Worm (Caenorhabditis elegans) whole organism, L2 larva: ENCODE data around the gene eif-3.B.

Source experiments
- C34F6.9 ChIP-seq: fragments of 150-350 bp; optimal IDR thresholded peaks from 2 replicates; lab custom pipeline; 2014; ENCODE audit warnings: missing biosample characterization, missing genetic modification characterization
- F13H6.1 ChIP-seq: sonication (generic microtip); optimal IDR thresholded peaks from 2 replicates; lab custom pipeline; 2016; ENCODE audit warnings: missing genetic modification characterization, missing compliant biosample characterization
- R02D3.7 ChIP-seq: fragments of 150-350 bp; optimal IDR thresholded peaks from 2 replicates; lab custom pipeline; 2014; ENCODE audit warnings: missing biosample characterization, missing genetic modification characterization
- Y55F3AM.14 ChIP-seq: fragments of 200-800 bp; sonication (Bioruptor generic); optimal IDR thresholded peaks from 2 replicates; lab custom pipeline; 2018; ENCODE audit warnings: mild to moderate bottlenecking, missing genetic modification characterization, missing compliant biosample characterization
- ZK546.5 ChIP-seq: sonication (generic microtip); optimal IDR thresholded peaks from 2 replicates; lab custom pipeline; 2017; ENCODE audit warnings: missing biosample characterization, missing genetic modification characterization
- alr-1 ChIP-seq: fragments of 150-350 bp; optimal IDR thresholded peaks from 2 replicates; lab custom pipeline; 2014; ENCODE audit warnings: missing biosample characterization, missing genetic modification characterization
- aly-2 ChIP-seq: fragments of 150-350 bp; optimal IDR thresholded peaks from 2 replicates; lab custom pipeline; 2014; ENCODE audit warnings: missing biosample characterization, missing genetic modification characterization
- ama-1 ChIP-seq: fragments of 150-350 bp; optimal IDR thresholded peaks from 2 replicates; lab custom pipeline; 2018; ENCODE audit warnings: inconsistent platforms
- ceh-16 ChIP-seq: fragments of 150-350 bp; optimal IDR thresholded peaks from 2 replicates; lab custom pipeline; 2014; ENCODE audit warnings: missing biosample characterization, missing genetic modification characterization
- ceh-82 ChIP-seq: fragments of 150-350 bp; optimal IDR thresholded peaks from 2 replicates; lab custom pipeline; 2014; ENCODE audit warnings: missing biosample characterization, missing genetic modification characterization
- crh-2 ChIP-seq: sonication (generic microtip); optimal IDR thresholded peaks from 2 replicates; lab custom pipeline; 2017; ENCODE audit warnings: missing biosample characterization, missing genetic modification characterization
- dmd-4 ChIP-seq: sonication (generic microtip); optimal IDR thresholded peaks from 2 replicates; lab custom pipeline; 2017; ENCODE audit warnings: missing biosample characterization, missing genetic modification characterization
- egl-27 ChIP-seq: sonication (generic microtip); optimal IDR thresholded peaks from 3 replicates; lab custom pipeline; 2017; ENCODE audit warnings: missing biosample characterization, missing genetic modification reagents, missing genetic modification characterization
- elt-3 ChIP-seq: sonication (generic microtip); optimal IDR thresholded peaks from 2 replicates; lab custom pipeline; 2017; ENCODE audit warnings: missing biosample characterization, missing genetic modification characterization
- fos-1 ChIP-seq: fragments of 150-350 bp; optimal IDR thresholded peaks from 2 replicates; lab custom pipeline; 2014; ENCODE audit warnings: missing biosample characterization, missing genetic modification characterization
- gmeb-1 ChIP-seq: fragments of 150-350 bp; optimal IDR thresholded peaks from 2 replicates; lab custom pipeline; 2014; ENCODE audit warnings: missing biosample characterization, missing genetic modification characterization
- lin-11 ChIP-seq: fragments of 150-350 bp; sonication (generic microtip); optimal IDR thresholded peaks from 2 replicates; lab custom pipeline; 2014; ENCODE audit warnings: missing biosample characterization, missing genetic modification characterization, inconsistent platforms, mixed read lengths
- lin-13 ChIP-seq: fragments of 150-350 bp; optimal IDR thresholded peaks from 2 replicates; lab custom pipeline; 2014; ENCODE audit warnings: missing biosample characterization, missing genetic modification reagents, missing genetic modification characterization
- lin-39 ChIP-seq: fragments of 150-350 bp; optimal IDR thresholded peaks from 2 replicates; lab custom pipeline; 2014; ENCODE audit warnings: missing biosample characterization, missing genetic modification reagents, missing genetic modification characterization
- mab-5 ChIP-seq: fragments of 150-350 bp; optimal IDR thresholded peaks from 2 replicates; lab custom pipeline; 2014; ENCODE audit warnings: missing biosample characterization, missing genetic modification characterization
- mbf-1 ChIP-seq: sonication (generic microtip); optimal IDR thresholded peaks from 2 replicates; lab custom pipeline; 2017; ENCODE audit warnings: missing biosample characterization, missing genetic modification characterization
- mdl-1 ChIP-seq, 2 experiments: fragments of 150-350 bp in 1 of 2; sonication (generic microtip) in 1 of 2; optimal IDR thresholded peaks; 2 replicates each; lab custom pipeline; 2017; ENCODE audit warnings: missing biosample characterization in 2 of 2, missing genetic modification characterization in 2 of 2
- nhr-10 ChIP-seq: sonication (generic microtip); optimal IDR thresholded peaks from 2 replicates; lab custom pipeline; 2017; ENCODE audit warnings: missing biosample characterization, missing genetic modification characterization
- nhr-12 ChIP-seq: fragments of 150-350 bp; optimal IDR thresholded peaks from 2 replicates; lab custom pipeline; 2014; ENCODE audit warnings: missing biosample characterization, missing genetic modification characterization
- nhr-129 ChIP-seq: fragments of 150-350 bp; optimal IDR thresholded peaks from 2 replicates; lab custom pipeline; 2014; ENCODE audit warnings: missing biosample characterization, missing genetic modification characterization
- nhr-21 ChIP-seq: fragments of 150-350 bp; optimal IDR thresholded peaks from 2 replicates; lab custom pipeline; 2014; ENCODE audit warnings: missing biosample characterization, missing genetic modification characterization
- nhr-237 ChIP-seq: fragments of 150-350 bp; optimal IDR thresholded peaks from 2 replicates; lab custom pipeline; 2014; ENCODE audit warnings: missing biosample characterization, missing genetic modification characterization
- nhr-25 ChIP-seq: fragments of 150-350 bp; sonication (generic microtip); optimal IDR thresholded peaks from 3 replicates; lab custom pipeline; 2014; ENCODE audit warnings: missing biosample characterization, missing genetic modification characterization
- nhr-77 ChIP-seq: fragments of 150-350 bp; optimal IDR thresholded peaks from 2 replicates; lab custom pipeline; 2014; ENCODE audit warnings: missing biosample characterization, missing genetic modification characterization
- peb-1 ChIP-seq: fragments of 150-350 bp; optimal IDR thresholded peaks from 2 replicates; lab custom pipeline; 2014; ENCODE audit warnings: missing biosample characterization, missing genetic modification characterization
- sem-4 ChIP-seq: fragments of 150-350 bp; optimal IDR thresholded peaks from 2 replicates; lab custom pipeline; 2014; ENCODE audit warnings: missing biosample characterization, missing genetic modification reagents, missing genetic modification characterization
- sma-3 ChIP-seq: sonication (generic microtip); optimal IDR thresholded peaks from 2 replicates; lab custom pipeline; 2016; ENCODE audit warnings: missing genetic modification reagents, missing genetic modification characterization, missing compliant biosample characterization
- sma-9 ChIP-seq, 2 experiments: fragments of 150-350 bp in 1 of 2; sonication (generic microtip) in 1 of 2; optimal IDR thresholded peaks; 2 replicates each; lab custom pipeline; 2014 to 2016; ENCODE audit warnings: missing genetic modification characterization in 2 of 2, mild to moderate bottlenecking in 1 of 2, missing biosample characterization in 1 of 2, missing compliant biosample characterization in 1 of 2, missing genetic modification reagents in 1 of 2, moderate library complexity in 1 of 2
- snpc-4 ChIP-seq: fragments of 150-350 bp; optimal IDR thresholded peaks from 2 replicates; lab custom pipeline; 2014; ENCODE audit warnings: missing biosample characterization, missing genetic modification characterization
- unc-39 ChIP-seq: fragments of 150-350 bp; optimal IDR thresholded peaks from 2 replicates; lab custom pipeline; 2014; ENCODE audit warnings: missing biosample characterization, missing genetic modification characterization
- unc-55 ChIP-seq: fragments of 150-350 bp; sonication (generic microtip); optimal IDR thresholded peaks from 3 replicates; lab custom pipeline; 2014; ENCODE audit warnings: missing biosample characterization, missing genetic modification reagents, missing genetic modification characterization
- unc-62 ChIP-seq: fragments of 150-350 bp; optimal IDR thresholded peaks from 2 replicates; lab custom pipeline; 2014; ENCODE audit warnings: missing biosample characterization, missing genetic modification reagents, missing genetic modification characterization
- zag-1 ChIP-seq: fragments of 150-350 bp; optimal IDR thresholded peaks from 2 replicates; lab custom pipeline; 2014; ENCODE audit warnings: missing biosample characterization, missing genetic modification characterization
- ztf-11 ChIP-seq: sonication (generic microtip); optimal IDR thresholded peaks from 2 replicates; lab custom pipeline; 2017; ENCODE audit warnings: missing biosample characterization, missing genetic modification characterization
- ztf-4 ChIP-seq: fragments of 150-350 bp; optimal IDR thresholded peaks from 2 replicates; lab custom pipeline; 2014; ENCODE audit warnings: missing biosample characterization, missing genetic modification characterization

Gene eif-3.B

DNA sequence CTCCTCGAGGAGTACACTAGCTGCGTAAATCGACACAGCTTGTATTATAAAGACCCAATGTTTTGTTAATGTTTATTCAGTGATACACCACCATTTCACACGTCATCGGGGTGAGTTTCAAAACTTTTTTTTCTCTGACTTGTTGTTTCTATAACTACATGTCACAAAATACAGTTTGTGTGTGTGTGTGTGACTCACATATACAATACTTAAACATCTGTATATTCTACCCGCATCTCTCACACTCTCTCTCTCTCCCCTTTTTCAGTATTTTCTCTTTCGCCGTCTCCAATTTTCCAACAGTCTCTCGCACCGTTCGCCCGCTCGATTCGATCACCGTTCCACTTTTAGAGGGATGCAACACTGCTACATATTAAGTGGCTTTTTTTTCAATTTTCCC is 16.3 kb downstream of the eif-3.B start (continued):
- TF ChIP-seq lin-11 (tag; lab: Kevin White, UChicago) (no peak), C34F6.9 (tag; lab: Kevin White, UChicago) (no peak), ZK546.5 (tag; lab: Kevin White, UChicago) (no peak), egl-27 (tag; lab: Kevin White, UChicago) (no peak), fos-1 (tag; lab: Kevin White, UChicago) (peak; percentile 78), mab-5 (tag; lab: Kevin White, UChicago) (no peak), sem-4 (no peak), nhr-237 (no peak), gmeb-1 (tag; lab: Kevin White, UChicago) (no peak), nhr-12 (tag; lab: Kevin White, UChicago) (no peak), crh-2 (tag; lab: Kevin White, UChicago) (peak; percentile 19), snpc-4 (peak; percentile 43), dmd-4 (tag; lab: Kevin White, UChicago) (no peak)
- TF ChIP-seq, all 48 proteins: peak for 6

- TF ChIP-seq ama-1 (lab: Kevin White, UChicago) (no peak), peb-1 (no peak), sma-3 (GFP tag; lab: Kevin White, UChicago) (no peak), nhr-25 (tag; lab: Kevin White, UChicago) (no peak), nhr-10 (tag; lab: Kevin White, UChicago) (no peak), ceh-82 (tag; lab: Kevin White, UChicago) (no peak), gmeb-1 (tag; lab: Kevin White, UChicago) (no peak), lin-39 (no peak), sma-9 (GFP tag; optimal IDR thresholded peaks at IDR 0.05; lab: Kevin White, UChicago) (no peak), sma-9 (tag; optimal IDR thresholded peaks at IDR 0.05; lab: Kevin White, UChicago) (no peak), Y55F3AM.14 (no peak), snpc-4 (no peak), F13H6.1 (no peak), lin-11 (tag; lab: Kevin White, UChicago) (no peak), nhr-237 (no peak), ztf-4 (tag; lab: Kevin White, UChicago) (no peak)
- TF ChIP-seq, all 48 proteins: peak for 0
Measured at ce11 chrII:14812231-14812630, 17.0 kb downstream of the eif-3.B start, which contains the start of gene osta-3. Gene osta-3, plus strand, starts transcription at chrII:14812531.

ce11 chrII:14812661-14813060 is 17.5 kb downstream of the eif-3.B start:
- no peak for TF ChIP-seq nhr-25 (tag; lab: Kevin White, UChicago)
- TF ChIP-seq sem-4: no peak
- TF ChIP-seq fos-1 (tag; lab: Kevin White, UChicago): peak; percentile 95
- TF ChIP-seq sma-9 (GFP tag; optimal IDR thresholded peaks at IDR 0.05; lab: Kevin White, UChicago): peak; percentile 50
- TF ChIP-seq sma-9 (tag; optimal IDR thresholded peaks at IDR 0.05; lab: Kevin White, UChicago): no peak
- TF ChIP-seq gmeb-1 (tag; lab: Kevin White, UChicago): peak; percentile 22
- TF ChIP-seq, all 48 proteins: peak for 3

ce11 chrII:14813106-14813505 is 17.9 kb downstream of the eif-3.B start:
- TF ChIP-seq C34F6.9 (tag; lab: Kevin White, UChicago): no peak
- no peak for TF ChIP-seq unc-39 (tag; lab: Kevin White, UChicago)
- TF ChIP-seq mab-5 (tag; lab: Kevin White, UChicago): no peak
- no peak for TF ChIP-seq peb-1
- TF ChIP-seq unc-55 (GFP tag; lab: Kevin White, UChicago): no peak
- no peak for TF ChIP-seq lin-11 (tag; lab: Kevin White, UChicago)
- TF ChIP-seq lin-39: no peak
- no peak for TF ChIP-seq ama-1 (lab: Kevin White, UChicago)

- TF ChIP-seq mdl-1 (tag; optimal IDR thresholded peaks at IDR 0.05; lab: Kevin White, UChicago) (no peak), unc-39 (tag; lab: Kevin White, UChicago) (no peak), lin-13 (GFP tag; lab: Kevin White, UChicago) (peak; percentile 52), alr-1 (tag; lab: Kevin White, UChicago) (no peak), unc-62 (GFP tag; lab: Kevin White, UChicago) (no peak), ztf-11 (no peak), nhr-77 (tag; lab: Kevin White, UChicago) (no peak), nhr-10 (tag; lab: Kevin White, UChicago) (no peak), nhr-25 (tag; lab: Kevin White, UChicago) (peak; percentile 62), lin-11 (tag; lab: Kevin White, UChicago) (peak; percentile 46), nhr-12 (tag; lab: Kevin White, UChicago) (no peak), snpc-4 (peak; percentile 77), ama-1 (lab: Kevin White, UChicago) (peak; percentile 7), F13H6.1 (peak; percentile 26), zag-1 (peak; percentile 26), crh-2 (tag; lab: Kevin White, UChicago) (peak; percentile 73), ceh-16 (tag; lab: Kevin White, UChicago) (no peak), ztf-4 (tag; lab: Kevin White, UChicago) (peak; percentile 48), mbf-1 (no peak), gmeb-1 (tag; lab: Kevin White, UChicago) (peak; percentile 88), nhr-129 (tag; lab: Kevin White, UChicago) (peak; percentile 70), elt-3 (tag; lab: Kevin White, UChicago) (no peak), fos-1 (tag; lab: Kevin White, UChicago) (peak; percentile 27), nhr-237 (no peak), peb-1 (no peak), C34F6.9 (tag; lab: Kevin White, UChicago) (peak; percentile 80), nhr-21 (peak; percentile 61), egl-27 (tag; lab: Kevin White, UChicago) (no peak), mab-5 (tag; lab: Kevin White, UChicago) (peak; percentile 23), R02D3.7 (no peak), dmd-4 (tag; lab: Kevin White, UChicago) (no peak), aly-2 (no peak)
Measured at ce11 chrII:14814894-14815568, 19.8 kb downstream of the eif-3.B start, which contains the start of gene W01D2.1. Gene W01D2.1, plus strand, starts transcription at chrII:14815518.
